Fruit fly (Drosophila melanogaster): Measurements from ENCODE around the gene CG3939.

The CG3939 gene

dm6 chrX:3189723-3190122, 14.9 kb downstream of the CG3939 start:
- TF ChIP-seq Sry-δ (GFP tag; optimal IDR thresholded peaks at IDR 0.05) (no peak), Sin3A (optimal IDR thresholded peaks at IDR 0.05) (no peak), Dref (GFP tag; IDR thresholded peaks at IDR 0.05) (no peak), CG13894 (tag; optimal IDR thresholded peaks at IDR 0.05) (no peak), z (GFP tag; IDR thresholded peaks at IDR 0.05) (peak; percentile 94), bsh (GFP tag; optimal IDR thresholded peaks at IDR 0.05) (peak in 1 of 2 experiments; percentile 73), Drgx (GFP tag; IDR thresholded peaks at IDR 0.05) (peak; percentile 74), CG32767 (GFP tag; IDR thresholded peaks at IDR 0.05) (no peak), CG10431 (GFP tag; optimal IDR thresholded peaks at IDR 0.05) (no peak), sqz (GFP tag; optimal IDR thresholded peaks at IDR 0.05) (peak; percentile 67), Trl (optimal IDR thresholded peaks at IDR 0.05) (peak in 1 of 2 experiments; percentile 2), Trl (GFP tag; optimal IDR thresholded peaks at IDR 0.05) (no peak), CG10366 (GFP tag; IDR thresholded peaks at IDR 0.05) (no peak), ewg (GFP tag; optimal IDR thresholded peaks at IDR 0.05) (peak; percentile 12), Atf6 (GFP tag; IDR thresholded peaks at IDR 0.05) (no peak), CG12104 (GFP tag; optimal IDR thresholded peaks at IDR 0.05) (no peak), CG17829 (tag; optimal IDR thresholded peaks at IDR 0.05) (no peak), B-H1 (GFP tag; IDR thresholded peaks at IDR 0.05) (no peak), Vsx1 (GFP tag; optimal IDR thresholded peaks at IDR 0.05) (no peak), nom (GFP tag; optimal IDR thresholded peaks at IDR 0.05) (peak; percentile 4), tup (GFP tag; optimal IDR thresholded peaks at IDR 0.05) (no peak), slp2 (GFP tag; optimal IDR thresholded peaks at IDR 0.05) (no peak), kah (GFP tag; optimal IDR thresholded peaks at IDR 0.05) (no peak), CG11695 (GFP tag; IDR thresholded peaks at IDR 0.05) (no peak), CG7372 (GFP tag; IDR thresholded peaks at IDR 0.05) (no peak), CG4617 (GFP tag; optimal IDR thresholded peaks at IDR 0.05; ENCODE audit: borderline replicate concordance) (no peak), Hey (tag; optimal IDR thresholded peaks at IDR 0.05) (no peak), TFAM (GFP tag; optimal IDR thresholded peaks at IDR 0.05) (no peak), CG6791 (GFP tag; IDR thresholded peaks at IDR 0.05; ENCODE audit: partially characterized antibody) (no peak)

dm6 chrX:3190837-3191458, 16.1 kb downstream of the CG3939 start:
- TF ChIP-seq Opbp (GFP tag; IDR thresholded peaks at IDR 0.05; ENCODE audit: partially characterized antibody), result 0 out of 3 replicates have a peak, but pooled peaks have one; percentile 21
- peak; percentile 90 for TF ChIP-seq z (GFP tag; IDR thresholded peaks at IDR 0.05)
- peak; percentile 73 to 89 for TF ChIP-seq Trl (optimal IDR thresholded peaks at IDR 0.05)
- TF ChIP-seq Trl (GFP tag; optimal IDR thresholded peaks at IDR 0.05), result no peak
- peak; percentile 33 for TF ChIP-seq ewg (GFP tag; optimal IDR thresholded peaks at IDR 0.05)
- TF ChIP-seq ara (GFP tag; IDR thresholded peaks at IDR 0.05), result no peak
- TF ChIP-seq nerfin-1 (tag; optimal IDR thresholded peaks at IDR 0.05), result peak; percentile 16
- TF ChIP-seq dm (GFP tag; optimal IDR thresholded peaks at IDR 0.05), result no peak

dm6 chrX:3192301-3192700, 17.5 kb downstream of the CG3939 start:
- no peak for TF ChIP-seq CG4424 (GFP tag; optimal IDR thresholded peaks at IDR 0.05)
- peak; percentile 71 for TF ChIP-seq CTCF (GFP tag; optimal IDR thresholded peaks at IDR 0.05)

dm6 chrX:3193774-3194173, 19.0 kb downstream of the CG3939 start:
- TF ChIP-seq hth (optimal IDR thresholded peaks at IDR 0.05) (no peak), fd64A (GFP tag; optimal IDR thresholded peaks at IDR 0.05) (no peak), Vsx1 (GFP tag; optimal IDR thresholded peaks at IDR 0.05) (no peak), Chrac-16 (GFP tag; optimal IDR thresholded peaks at IDR 0.05) (peak; percentile 3), CG4424 (GFP tag; optimal IDR thresholded peaks at IDR 0.05) (peak; percentile 5), HmgD (GFP tag; optimal IDR thresholded peaks at IDR 0.05) (no peak), CG11696 (GFP tag; IDR thresholded peaks at IDR 0.05) (no peak), klu (GFP tag; IDR thresholded peaks at IDR 0.05) (no peak), org-1 (GFP tag; optimal IDR thresholded peaks at IDR 0.05) (no peak), Rfx (GFP tag; IDR thresholded peaks at IDR 0.05) (peak; percentile 41; the same call in 1 of the 2 replicates), phol (tag; optimal IDR thresholded peaks at IDR 0.05) (peak; percentile 19), Med (GFP tag) (peak; percentile 87), CG6854 (GFP tag; optimal IDR thresholded peaks at IDR 0.05) (no peak), CG3995 (GFP tag; optimal IDR thresholded peaks at IDR 0.05) (no peak), CG13424 (tag; optimal IDR thresholded peaks at IDR 0.05) (peak; percentile 23), Blimp-1 (GFP tag; optimal IDR thresholded peaks at IDR 0.05) (peak; percentile 29)
